Fruit fly (Drosophila melanogaster): Measurements from ENCODE around the gene Girdin.
A peak's percentile ranks its signal among the peaks of the same experiment; 100 is the strongest.

DNA sequence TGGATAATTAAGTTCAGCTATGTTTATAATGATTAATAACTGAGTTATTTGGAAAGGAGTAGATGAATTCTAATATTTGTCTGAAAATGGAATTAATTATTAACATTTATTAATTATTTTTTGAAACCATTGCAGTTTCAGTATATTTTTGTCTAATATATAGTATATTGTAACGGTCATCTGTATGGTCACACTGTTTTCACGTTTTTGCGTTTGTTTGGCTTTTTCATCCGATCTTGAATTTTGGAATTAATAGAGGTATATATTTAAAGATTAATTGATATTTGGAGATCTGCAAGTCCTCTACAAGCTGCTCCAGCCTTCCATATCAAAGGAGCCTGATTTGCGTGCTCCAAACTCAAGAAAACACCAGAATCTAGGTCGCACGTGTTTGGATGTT lies 9.6 kb upstream of the Girdin start, which contains the start of the genes CG32278 and CG32281:
- TF ChIP-seq Mnt (GFP tag; optimal IDR thresholded peaks at IDR 0.05) = peak; percentile 28
- TF ChIP-seq toe (GFP tag; optimal IDR thresholded peaks at IDR 0.05) = no peak
- TF ChIP-seq CG7045 (GFP tag; optimal IDR thresholded peaks at IDR 0.05) = no peak
- no peak for TF ChIP-seq cic (GFP tag; optimal IDR thresholded peaks at IDR 0.05)
- TF ChIP-seq pad (GFP tag; optimal IDR thresholded peaks at IDR 0.05) = no peak
- TF ChIP-seq Hr96 (GFP tag; optimal IDR thresholded peaks at IDR 0.05) = no peak
- TF ChIP-seq CG1620 (GFP tag; optimal IDR thresholded peaks at IDR 0.05) = no peak
- TF ChIP-seq CG12768 (GFP tag; optimal IDR thresholded peaks at IDR 0.05) = no peak
- no peak for TF ChIP-seq CG33017 (tag; optimal IDR thresholded peaks at IDR 0.05)
- TF ChIP-seq CG14711 (tag; optimal IDR thresholded peaks at IDR 0.05) = no peak
- TF ChIP-seq CG11617 (GFP tag; optimal IDR thresholded peaks at IDR 0.05) = no peak
- no peak for TF ChIP-seq Crg-1 (GFP tag; optimal IDR thresholded peaks at IDR 0.05)

All from whole organism, adult.